Fruit fly (Drosophila melanogaster) whole organism, embryonic: Measurements from ENCODE around the gene Fancl.

ENCODE experiments used
- Adf1 ChIP-seq: fragments of 200-800 bp; sonication (Bioruptor generic); IDR thresholded peaks from 2 replicates; pipeline ENCODE4 v1.3.6; 2022; ENCODE audit warnings: missing biosample characterization, missing genetic modification characterization
- Atf-2 ChIP-seq: fragments of 200-800 bp; sonication (Bioruptor generic); optimal IDR thresholded peaks from 2 replicates; lab custom pipeline; 2016; ENCODE audit warnings: missing biosample characterization, missing genetic modification characterization
- Atf6 ChIP-seq: fragments of 200-800 bp; sonication (Bioruptor generic); IDR thresholded peaks from 2 replicates; pipeline ENCODE4 v1.3.6; 2022; ENCODE audit warnings: missing biosample characterization, missing genetic modification characterization
- B-H2 ChIP-seq: fragments of 200-800 bp; sonication (Bioruptor generic); optimal IDR thresholded peaks from 2 replicates; lab custom pipeline; 2018; ENCODE audit warnings: missing biosample characterization, mild to moderate bottlenecking, missing genetic modification characterization
- CG10366 ChIP-seq: fragments of 200-800 bp; sonication (Bioruptor generic); IDR thresholded peaks from 2 replicates; pipeline ENCODE4 v1.3.6; 2022; ENCODE audit warnings: missing biosample characterization, missing genetic modification characterization
- CG10565 ChIP-seq: fragments of 200-800 bp; sonication (Bioruptor generic); optimal IDR thresholded peaks from 3 replicates; lab custom pipeline; 2016; ENCODE audit warnings: missing biosample characterization, mild to moderate bottlenecking, missing genetic modification characterization
- CG11456 ChIP-seq: fragments of 200-800 bp; sonication (Bioruptor generic); IDR thresholded peaks from 3 replicates; pipeline ENCODE4 v1.3.6; 2022; ENCODE audit warnings: missing biosample characterization, missing genetic modification characterization
- CG12071 ChIP-seq: fragments of 200-800 bp; sonication (Bioruptor generic); optimal IDR thresholded peaks from 3 replicates; lab custom pipeline; 2018; ENCODE audit warnings: missing biosample characterization, mild to moderate bottlenecking, missing genetic modification characterization
- CG13775 ChIP-seq: fragments of 200-800 bp; sonication (Bioruptor generic); optimal IDR thresholded peaks from 3 replicates; lab custom pipeline; 2017; ENCODE audit warnings: missing biosample characterization, mild to moderate bottlenecking, missing genetic modification characterization
- CG15514 ChIP-seq: fragments of 200-800 bp; sonication (Bioruptor generic); optimal IDR thresholded peaks from 3 replicates; lab custom pipeline; 2017; ENCODE audit warnings: missing biosample characterization, missing genetic modification characterization, mild to moderate bottlenecking, moderate library complexity, missing genetic modification reagents
- CG1603 ChIP-seq: fragments of 200-800 bp; sonication (Bioruptor generic); optimal IDR thresholded peaks from 2 replicates; lab custom pipeline; 2019; ENCODE audit warnings: missing biosample characterization, mild to moderate bottlenecking, missing genetic modification characterization, moderate library complexity
- CG2120 ChIP-seq: fragments of 200-800 bp; sonication (Bioruptor generic); optimal IDR thresholded peaks from 3 replicates; lab custom pipeline; 2016; ENCODE audit warnings: missing biosample characterization, missing genetic modification characterization
- CG34422 ChIP-seq: fragments of 200-800 bp; sonication (Bioruptor generic); IDR thresholded peaks from 3 replicates; pipeline ENCODE4 v1.3.6; 2022; ENCODE audit warnings: missing biosample characterization, missing genetic modification characterization
- CG4820 ChIP-seq: fragments of 200-800 bp; sonication (Bioruptor generic); optimal IDR thresholded peaks from 3 replicates; lab custom pipeline; 2016; ENCODE audit warnings: missing biosample characterization, missing genetic modification characterization
- CG5245 ChIP-seq: fragments of 200-800 bp; sonication (Bioruptor generic); optimal IDR thresholded peaks from 3 replicates; lab custom pipeline; 2016; ENCODE audit warnings: missing biosample characterization, missing genetic modification characterization
- CG6272 ChIP-seq: fragments of 200-800 bp; sonication (Bioruptor generic); IDR thresholded peaks from 2 replicates; pipeline ENCODE4 v1.3.6; 2022; ENCODE audit warnings: missing biosample characterization, missing genetic modification characterization
- CG6765 ChIP-seq: fragments of 200-800 bp; sonication (Bioruptor generic); optimal IDR thresholded peaks from 3 replicates; lab custom pipeline; 2017; ENCODE audit warnings: missing biosample characterization, mild to moderate bottlenecking, missing genetic modification characterization
- CG7987 ChIP-seq: fragments of 200-800 bp; sonication (Bioruptor generic); optimal IDR thresholded peaks from 2 replicates; lab custom pipeline; 2018; ENCODE audit warnings: missing biosample characterization, mild to moderate bottlenecking, missing genetic modification characterization, moderate library complexity
- Camta ChIP-seq: fragments of 200-800 bp; sonication (Bioruptor generic); optimal IDR thresholded peaks from 2 replicates; lab custom pipeline; 2016; ENCODE audit warnings: missing biosample characterization, missing genetic modification characterization
- CrebB ChIP-seq: fragments of 200-800 bp; sonication (Bioruptor generic); optimal IDR thresholded peaks from 3 replicates; lab custom pipeline; 2018; ENCODE audit warnings: missing biosample characterization, mild to moderate bottlenecking, missing genetic modification characterization
- D19B ChIP-seq: fragments of 200-800 bp; sonication (Bioruptor generic); optimal IDR thresholded peaks from 2 replicates; lab custom pipeline; 2017; ENCODE audit warnings: missing biosample characterization, mild to moderate bottlenecking, missing genetic modification characterization
- Dek ChIP-seq: fragments of 200-800 bp; sonication (Bioruptor generic); optimal IDR thresholded peaks from 3 replicates; lab custom pipeline; 2019; ENCODE audit warnings: missing biosample characterization, mild to moderate bottlenecking, missing genetic modification characterization, moderate library complexity
- Dp ChIP-seq: fragments of 200-800 bp; sonication (Bioruptor generic); optimal IDR thresholded peaks from 2 replicates; lab custom pipeline; 2018; ENCODE audit warnings: missing biosample characterization, mild to moderate bottlenecking, missing genetic modification characterization, moderate library complexity
- Dref ChIP-seq: fragments of 200-800 bp; sonication (Bioruptor generic); IDR thresholded peaks from 2 replicates; pipeline ENCODE4 v1.3.6; 2022; ENCODE audit warnings: missing biosample characterization, missing genetic modification characterization
- Drgx ChIP-seq: fragments of 200-800 bp; sonication (Bioruptor generic); IDR thresholded peaks from 2 replicates; pipeline ENCODE4 v1.3.6; 2022; ENCODE audit warnings: missing biosample characterization, missing genetic modification characterization
- ERR ChIP-seq: fragments of 200-800 bp; sonication (Bioruptor generic); optimal IDR thresholded peaks from 2 replicates; lab custom pipeline; 2016; ENCODE audit warnings: missing biosample characterization, missing genetic modification characterization
- Ets97D ChIP-seq: fragments of 200-800 bp; sonication (Bioruptor generic); optimal IDR thresholded peaks from 3 replicates; lab custom pipeline; 2016; ENCODE audit warnings: missing biosample characterization, missing genetic modification characterization
- HLH3B ChIP-seq: fragments of 200-800 bp; sonication (Bioruptor generic); IDR thresholded peaks from 2 replicates; pipeline ENCODE4 v1.3.6; 2022; ENCODE audit warnings: missing biosample characterization, missing genetic modification characterization
- Hey ChIP-seq: fragments of 200-800 bp; sonication (Bioruptor generic); optimal IDR thresholded peaks from 3 replicates; lab custom pipeline; 2018; ENCODE audit warnings: missing biosample characterization, mild to moderate bottlenecking, missing genetic modification characterization
- Max ChIP-seq: fragments of 200-800 bp; sonication (Bioruptor generic); optimal IDR thresholded peaks from 2 replicates; lab custom pipeline; 2016; ENCODE audit warnings: missing biosample characterization, mild to moderate bottlenecking, missing genetic modification characterization
- Med ChIP-seq: fragments of 200-800 bp; sonication (Bioruptor generic); peaks from one replicate; lab custom pipeline; 2016; ENCODE audit warnings: missing biosample characterization, missing genetic modification characterization, mild to moderate bottlenecking, inconsistent platforms, moderate library complexity
- PHDP ChIP-seq: fragments of 200-800 bp; sonication (Bioruptor generic); optimal IDR thresholded peaks from 3 replicates; lab custom pipeline; 2018; ENCODE audit warnings: missing biosample characterization, mild to moderate bottlenecking, missing genetic modification characterization, moderate library complexity
- ash1 ChIP-seq: fragments of 200-800 bp; sonication (Bioruptor generic); optimal IDR thresholded peaks from 2 replicates; lab custom pipeline; 2018; ENCODE audit warnings: missing biosample characterization, mild to moderate bottlenecking, missing genetic modification characterization
- chinmo ChIP-seq: fragments of 200-800 bp; sonication (Bioruptor generic); IDR thresholded peaks from 4 replicates; pipeline ENCODE4 v1.3.6; 2022; ENCODE audit warnings: missing biosample characterization, missing genetic modification characterization; ENCODE audit not compliant: partially characterized antibody
- chm ChIP-seq: fragments of 200-800 bp; sonication (Bioruptor generic); IDR thresholded peaks from 2 replicates; pipeline ENCODE4 v1.3.6; 2022; ENCODE audit warnings: missing biosample characterization, missing genetic modification characterization
- emc ChIP-seq: fragments of 200-800 bp; sonication (Bioruptor generic); optimal IDR thresholded peaks from 2 replicates; lab custom pipeline; 2016; ENCODE audit warnings: missing biosample characterization, missing genetic modification characterization
- ftz-f1 ChIP-seq: fragments of 200-800 bp; sonication (Bioruptor generic); optimal IDR thresholded peaks from 2 replicates; lab custom pipeline; 2016; ENCODE audit warnings: missing biosample characterization, missing genetic modification characterization
- gce ChIP-seq: fragments of 200-800 bp; sonication (Bioruptor generic); IDR thresholded peaks from 3 replicates; pipeline ENCODE4 v1.3.6; 2022; ENCODE audit warnings: missing biosample characterization, missing genetic modification characterization
- gem ChIP-seq: fragments of 200-800 bp; sonication (Bioruptor generic); optimal IDR thresholded peaks from 2 replicates; lab custom pipeline; 2019; ENCODE audit warnings: missing biosample characterization, mild to moderate bottlenecking, missing genetic modification characterization, moderate library complexity
- hbn ChIP-seq: fragments of 200-800 bp; sonication (Bioruptor generic); IDR thresholded peaks from 2 replicates; pipeline ENCODE4 v1.3.6; 2022; ENCODE audit warnings: missing biosample characterization, missing genetic modification characterization; ENCODE audit not compliant: partially characterized antibody
- inv ChIP-seq: fragments of 200-800 bp; sonication (Bioruptor generic); IDR thresholded peaks from 2 replicates; pipeline ENCODE4 v1.3.6; 2022; ENCODE audit warnings: missing biosample characterization, missing genetic modification characterization; ENCODE audit not compliant: partially characterized antibody
- pan ChIP-seq, 4 experiments: fragments of >200 bp in 3 of 4; fragments of 200-800 bp in 1 of 4; sonication (Bioruptor generic) in 1 of 4; optimal IDR thresholded peaks in 3 of 4; IDR thresholded peaks in 1 of 4; 2 replicates each; pipeline versions ENCODE4 v1.3.6 to Lab custom; 2017 to 2022; ENCODE audit warnings: missing biosample characterization in 2 of 4, missing genetic modification characterization in 2 of 4, mixed read lengths in 1 of 4
- peb ChIP-seq: fragments of 200-800 bp; sonication (Bioruptor generic); IDR thresholded peaks from 2 replicates; pipeline ENCODE4 v1.3.6; 2022; ENCODE audit warnings: missing biosample characterization, missing genetic modification characterization
- phol ChIP-seq: fragments of 200-800 bp; sonication (Bioruptor generic); optimal IDR thresholded peaks from 3 replicates; lab custom pipeline; 2018; ENCODE audit warnings: missing biosample characterization, mild to moderate bottlenecking, missing genetic modification characterization, moderate library complexity
- ranshi ChIP-seq: fragments of 200-800 bp; sonication (Bioruptor generic); IDR thresholded peaks from 2 replicates; pipeline ENCODE4 v1.3.6; 2022; ENCODE audit warnings: missing biosample characterization, missing genetic modification characterization
- repo ChIP-seq: fragments of 200-800 bp; sonication (Bioruptor generic); optimal IDR thresholded peaks from 2 replicates; lab custom pipeline; 2016; ENCODE audit warnings: missing biosample characterization, missing genetic modification characterization
- sisA ChIP-seq: fragments of 200-800 bp; sonication (Bioruptor generic); IDR thresholded peaks from 2 replicates; pipeline ENCODE4 v1.3.6; 2022; ENCODE audit warnings: missing biosample characterization, missing genetic modification characterization
- sr ChIP-seq: fragments of 200-800 bp; sonication (Bioruptor generic); IDR thresholded peaks from 3 replicates; pipeline ENCODE4 v1.3.6; 2022; ENCODE audit warnings: missing biosample characterization, missing genetic modification characterization

Fancl gene

DNA sequence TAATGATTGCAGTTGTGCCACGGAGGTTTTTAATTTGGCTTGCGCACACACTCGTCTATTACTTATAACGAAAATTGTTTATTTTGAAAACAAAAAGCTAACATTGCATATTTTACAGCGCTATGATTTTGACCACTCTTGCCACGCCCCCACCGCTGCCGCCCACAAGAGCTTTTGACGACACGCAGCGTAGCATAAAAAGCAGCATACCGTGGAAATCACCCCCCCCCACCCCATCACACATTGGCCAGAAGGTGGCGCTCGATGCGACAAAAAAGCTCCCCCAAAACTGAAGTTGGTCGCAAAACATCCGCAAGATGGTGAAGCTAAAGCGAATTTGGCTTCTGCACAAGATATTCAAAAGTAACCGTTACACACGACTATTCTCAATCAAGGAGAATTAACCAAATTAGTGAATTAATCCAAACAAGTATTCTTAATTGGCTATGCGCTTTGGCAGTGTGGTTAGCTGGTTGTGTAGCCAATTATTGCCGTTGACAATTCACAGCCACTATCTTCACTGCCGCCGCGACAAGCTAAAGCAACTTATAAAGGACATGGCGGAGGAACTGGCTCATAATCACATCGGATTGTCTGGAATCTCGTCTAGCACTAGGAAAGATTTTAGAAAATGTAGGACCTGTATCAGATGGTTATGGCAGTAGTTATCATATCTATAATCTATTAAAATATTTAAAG, 48.0 kb upstream of the Fancl start (continued):
- TF ChIP-seq CG4820 (peak; percentile 8), ranshi (peak; percentile 41; the same call in 1 of the 2 replicates), Dek (no peak), gce (GFP tag; lab: Robert Waterston, UW) (peak; percentile 41; the same call in 1 of the 3 replicates), ERR (GFP tag; lab: Kevin White, UChicago) (peak; percentile 62), CG13775 (GFP tag; lab: Kevin White, UChicago) (peak; percentile 16), Camta (GFP tag; lab: Kevin White, UChicago) (no peak), Adf1 (GFP tag; lab: Robert Waterston, UW) (peak; percentile 32; the same call in 1 of the 2 replicates), CG1603 (tag; lab: Kevin White, UChicago) (peak; percentile 45), Dp (GFP tag; lab: Kevin White, UChicago) (peak; percentile 36), HLH3B (peak; percentile 65), peb (GFP tag; lab: Robert Waterston, UW) (0 out of 2 replicates have a peak, but pooled peaks have one; percentile 31), CG15514 (GFP tag; lab: Kevin White, UChicago) (peak; percentile 57), gem (tag; lab: Kevin White, UChicago) (peak; percentile 35), CG12071 (GFP tag; lab: Kevin White, UChicago) (peak; percentile 36), emc (no peak), Atf6 (GFP tag; lab: Robert Waterston, UW) (0 out of 2 replicates have a peak, but pooled peaks have one; percentile 30), D19B (GFP tag; lab: Kevin White, UChicago) (peak; percentile 63), sr (GFP tag; lab: Robert Waterston, UW) (0 out of 3 replicates have a peak, but pooled peaks have one; percentile 40), Max (GFP tag; lab: Kevin White, UChicago) (peak; percentile 16), Dref (GFP tag; lab: Robert Waterston, UW) (no peak), Ets97D (GFP tag; lab: Kevin White, UChicago) (peak; percentile 28), pan (optimal IDR thresholded peaks at IDR 0.05; lab: Kevin White, UChicago) (no peak), pan (GFP tag; optimal IDR thresholded peaks at IDR 0.05 in 1 of 2, IDR thresholded peaks at IDR 0.05 in 1 of 2) (peak in 1 of 2 experiments; percentile 34), ash1 (GFP tag; lab: Kevin White, UChicago) (peak; percentile 1), Drgx (GFP tag; lab: Robert Waterston, UW) (no peak), repo (GFP tag; lab: Kevin White, UChicago) (no peak), CG5245 (peak; percentile 5), PHDP (peak; percentile 6), Med (GFP tag; lab: Kevin White, UChicago) (peak; percentile 94), CG10565 (GFP tag; lab: Kevin White, UChicago) (no peak), B-H2 (GFP tag; lab: Kevin White, UChicago) (peak; percentile 81), sisA (GFP tag; lab: Robert Waterston, UW) (peak; percentile 56), inv (GFP tag; lab: Robert Waterston, UW) (no peak), CG10366 (GFP tag; lab: Robert Waterston, UW) (0 out of 2 replicates have a peak, but pooled peaks have one; percentile 14), chm (GFP tag; lab: Robert Waterston, UW) (0 out of 2 replicates have a peak, but pooled peaks have one; percentile 59), Hey (no peak), CG2120 (peak; percentile 10), CG34422 (no peak), Atf-2 (GFP tag; lab: Kevin White, UChicago) (no peak), ftz-f1 (GFP tag; lab: Kevin White, UChicago) (peak; percentile 63), chinmo (GFP tag; lab: Robert Waterston, UW) (peak; percentile 82; the same call in 2 of the 4 replicates), CG11456 (GFP tag; lab: Robert Waterston, UW) (peak; percentile 83), CG6765 (no peak), phol (peak; percentile 0), CG6272 (0 out of 2 replicates have a peak, but pooled peaks have one; percentile 18), CG7987 (peak; percentile 78), CrebB (peak; percentile 3), hbn (GFP tag; lab: Robert Waterston, UW) (0 out of 2 replicates have a peak, but pooled peaks have one; percentile 17)
